Fruit fly (Drosophila melanogaster) whole organism, adult: ENCODE measurements around the gene CG42588.

Experiments
- CG11617 ChIP-seq: fragments of 200-800 bp; sonication (Bioruptor generic); optimal IDR thresholded peaks from 2 replicates; lab custom pipeline; 2017; ENCODE audit warnings: mild to moderate bottlenecking, missing biosample characterization, missing genetic modification reagents, missing genetic modification characterization
- CG7101 ChIP-seq: fragments of 200-800 bp; sonication (Bioruptor generic); optimal IDR thresholded peaks from 2 replicates; lab custom pipeline; 2018; ENCODE audit warnings: missing biosample characterization, mild to moderate bottlenecking, missing genetic modification characterization, moderate library complexity
- Clk ChIP-seq: fragments of 200-800 bp; sonication (Bioruptor generic); optimal IDR thresholded peaks from 2 replicates; lab custom pipeline; 2017; ENCODE audit warnings: missing biosample characterization, missing genetic modification characterization
- cic ChIP-seq: fragments of 200-800 bp; sonication (Bioruptor generic); optimal IDR thresholded peaks from 2 replicates; lab custom pipeline; 2017; ENCODE audit warnings: missing biosample characterization, mild to moderate bottlenecking, missing genetic modification characterization, moderate library complexity
- cnc ChIP-seq, 2 experiments: fragments of >200 bp; optimal IDR thresholded peaks; 2 replicates each; lab custom pipeline; 2017
- tj ChIP-seq: fragments of 200-800 bp; sonication (Bioruptor generic); optimal IDR thresholded peaks from 3 replicates; lab custom pipeline; 2017; ENCODE audit warnings: missing biosample characterization, mild to moderate bottlenecking, missing genetic modification characterization, moderate library complexity
- toe ChIP-seq: fragments of 200-800 bp; sonication (Bioruptor generic); optimal IDR thresholded peaks from 2 replicates; lab custom pipeline; 2016; ENCODE audit warnings: missing biosample characterization, missing genetic modification characterization

DNA sequence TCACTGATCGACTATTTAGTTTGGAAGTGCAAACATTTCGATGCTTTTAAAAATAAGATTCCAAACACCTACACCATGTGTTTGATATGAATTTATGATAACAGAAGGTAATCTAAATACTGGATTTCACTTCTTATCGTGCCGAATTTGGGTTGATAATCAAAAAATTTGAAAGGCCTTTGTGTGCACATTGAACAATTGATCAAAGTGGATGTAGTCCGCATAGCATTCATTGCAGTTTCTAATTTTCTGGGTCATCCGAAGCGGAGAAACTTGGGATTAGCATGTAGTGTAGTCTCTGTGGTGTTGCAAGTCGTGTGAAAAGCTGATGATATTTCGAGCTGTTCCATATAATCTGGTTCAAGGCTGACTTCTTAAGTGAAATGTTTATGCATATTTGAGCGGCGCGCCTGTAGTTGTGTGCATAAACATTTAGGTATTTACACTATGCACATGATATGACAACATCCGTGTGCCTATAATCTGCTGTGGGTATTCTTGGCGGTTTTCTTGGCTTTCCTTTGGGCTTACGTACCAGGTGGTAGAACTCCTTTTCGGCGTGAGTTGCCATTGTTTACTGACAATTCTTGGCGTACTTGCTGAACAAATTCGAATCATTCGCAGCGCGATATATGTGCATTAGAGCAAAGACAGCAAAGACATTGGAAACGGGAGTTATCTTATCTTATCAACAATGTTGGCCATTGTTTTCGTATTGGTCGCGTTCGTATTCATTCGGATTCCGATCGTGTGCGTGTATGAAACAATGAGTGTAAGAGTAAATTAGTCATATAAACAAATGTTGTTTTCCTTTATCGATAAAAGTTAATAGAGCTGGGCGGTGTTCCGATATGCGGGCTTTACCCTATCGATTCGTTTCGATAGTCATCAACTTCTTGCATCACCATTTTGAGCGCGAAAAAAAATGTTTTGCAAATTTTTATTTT, 41.0 kb upstream of the CG42588 start, which contains the start of gene Hip1:
- TF ChIP-seq Clk (GFP tag; lab: Kevin White, UChicago) (no peak), cnc (optimal IDR thresholded peaks at IDR 0.05; lab: Kevin White, UChicago) (no peak), CG7101 (tag; lab: Kevin White, UChicago) (no peak), toe (GFP tag; lab: Kevin White, UChicago) (peak; percentile 27), tj (GFP tag; lab: Kevin White, UChicago) (no peak), cic (GFP tag; lab: Kevin White, UChicago) (peak; percentile 76), CG11617 (GFP tag; lab: Kevin White, UChicago) (no peak)
